Worm (Caenorhabditis elegans) whole organism, late embryonic: ENCODE data around the gene alfa-1.

ENCODE experiments used
- C08G9.2 ChIP-seq: sonication (generic microtip); optimal IDR thresholded peaks from 2 replicates; lab custom pipeline; 2016; ENCODE audit warnings: mild to moderate bottlenecking, missing genetic modification characterization, moderate library complexity, missing compliant biosample characterization
- K02D7.2 ChIP-seq: sonication (generic microtip); optimal IDR thresholded peaks from 2 replicates; lab custom pipeline; 2017; ENCODE audit warnings: mild to moderate bottlenecking, missing genetic modification characterization, missing compliant biosample characterization
- T23F11.4 ChIP-seq: fragments of 200-800 bp; sonication (Bioruptor generic); optimal IDR thresholded peaks from 2 replicates; lab custom pipeline; 2018; ENCODE audit warnings: mild to moderate bottlenecking, missing genetic modification characterization, missing compliant biosample characterization
- ceh-14 ChIP-seq: sonication (generic microtip); optimal IDR thresholded peaks from 2 replicates; lab custom pipeline; 2016; ENCODE audit warnings: missing genotype, missing genetic modification characterization, missing compliant biosample characterization
- ceh-18 ChIP-seq: sonication (generic microtip); optimal IDR thresholded peaks from 2 replicates; lab custom pipeline; 2016; ENCODE audit warnings: missing genetic modification characterization, missing compliant biosample characterization
- ceh-19 ChIP-seq: fragments of 200-800 bp; sonication (Bioruptor generic); optimal IDR thresholded peaks from 2 replicates; lab custom pipeline; 2018; ENCODE audit warnings: mild to moderate bottlenecking, missing genetic modification characterization, missing compliant biosample characterization
- ceh-24 ChIP-seq: sonication (generic microtip); optimal IDR thresholded peaks from 2 replicates; lab custom pipeline; 2016; ENCODE audit warnings: mild to moderate bottlenecking, missing genetic modification characterization, missing compliant biosample characterization
- ceh-30 ChIP-seq: fragments of 150-350 bp; optimal IDR thresholded peaks from 2 replicates; lab custom pipeline; 2014; ENCODE audit warnings: missing biosample characterization, missing genetic modification characterization
- ceh-31 ChIP-seq: sonication (generic microtip); optimal IDR thresholded peaks from 2 replicates; lab custom pipeline; 2016; ENCODE audit warnings: missing genetic modification characterization, missing compliant biosample characterization
- ceh-34 ChIP-seq: sonication (generic microtip); optimal IDR thresholded peaks from 2 replicates; lab custom pipeline; 2016; ENCODE audit warnings: mild to moderate bottlenecking, missing genetic modification characterization, missing compliant biosample characterization
- elt-2 ChIP-seq: sonication (generic microtip); optimal IDR thresholded peaks from 2 replicates; lab custom pipeline; 2016; ENCODE audit warnings: missing genetic modification reagents, missing genetic modification characterization, missing compliant biosample characterization
- ets-4 ChIP-seq: sonication (generic microtip); optimal IDR thresholded peaks from 2 replicates; lab custom pipeline; 2016; ENCODE audit warnings: missing genetic modification characterization, missing compliant biosample characterization
- eyg-1 ChIP-seq: sonication (generic microtip); optimal IDR thresholded peaks from 2 replicates; lab custom pipeline; 2016; ENCODE audit warnings: missing genotype, missing genetic modification characterization, missing compliant biosample characterization
- fax-1 ChIP-seq: sonication (generic microtip); optimal IDR thresholded peaks from 2 replicates; lab custom pipeline; 2016; ENCODE audit warnings: missing genotype, missing genetic modification characterization, missing compliant biosample characterization
- fkh-10 ChIP-seq: fragments of 150-350 bp; optimal IDR thresholded peaks from 2 replicates; lab custom pipeline; 2014; ENCODE audit warnings: missing biosample characterization, missing genetic modification reagents, missing genetic modification characterization
- fkh-6 ChIP-seq: sonication (generic microtip); optimal IDR thresholded peaks from 2 replicates; lab custom pipeline; 2016; ENCODE audit warnings: missing genetic modification characterization, missing compliant biosample characterization
- hlh-6 ChIP-seq: sonication (generic microtip); optimal IDR thresholded peaks from 2 replicates; lab custom pipeline; 2016; ENCODE audit warnings: missing genotype, missing genetic modification characterization, missing compliant biosample characterization
- lim-6 ChIP-seq: sonication (generic microtip); optimal IDR thresholded peaks from 2 replicates; lab custom pipeline; 2016; ENCODE audit warnings: missing genetic modification characterization, missing compliant biosample characterization
- lin-11 ChIP-seq: fragments of 200-800 bp; sonication (Bioruptor generic); optimal IDR thresholded peaks from 2 replicates; lab custom pipeline; 2018; ENCODE audit warnings: mild to moderate bottlenecking, missing genetic modification characterization, missing compliant biosample characterization
- madf-2 ChIP-seq: sonication (generic microtip); optimal IDR thresholded peaks from 2 replicates; lab custom pipeline; 2017; ENCODE audit warnings: missing genetic modification characterization, missing compliant biosample characterization
- mec-3 ChIP-seq: sonication (generic microtip); optimal IDR thresholded peaks from 2 replicates; lab custom pipeline; 2016; ENCODE audit warnings: borderline replicate concordance, missing genetic modification characterization, missing compliant biosample characterization
- nfya-1 ChIP-seq: sonication (generic microtip); optimal IDR thresholded peaks from 2 replicates; lab custom pipeline; 2017; ENCODE audit warnings: missing genetic modification characterization, mild to moderate bottlenecking, missing compliant biosample characterization, antibody characterized with exemption, moderate library complexity
- nhr-232 ChIP-seq: sonication (generic microtip); optimal IDR thresholded peaks from 2 replicates; lab custom pipeline; 2016; ENCODE audit warnings: missing genetic modification characterization, missing compliant biosample characterization
- pat-9 ChIP-seq: fragments of 200-800 bp; sonication (Bioruptor generic); optimal IDR thresholded peaks from 2 replicates; lab custom pipeline; 2018; ENCODE audit warnings: mild to moderate bottlenecking, missing genetic modification characterization, moderate library complexity, missing compliant biosample characterization
- pha-2 ChIP-seq: sonication (generic microtip); optimal IDR thresholded peaks from 2 replicates; lab custom pipeline; 2017; ENCODE audit warnings: mild to moderate bottlenecking, missing genetic modification characterization, missing compliant biosample characterization
- pros-1 ChIP-seq: fragments of 150-350 bp; optimal IDR thresholded peaks from 2 replicates; lab custom pipeline; 2014; ENCODE audit warnings: missing biosample characterization, missing genetic modification reagents, missing genetic modification characterization
- ref-2 ChIP-seq: sonication (generic microtip); optimal IDR thresholded peaks from 2 replicates; lab custom pipeline; 2016; ENCODE audit warnings: missing genetic modification characterization, missing compliant biosample characterization
- sdc-2 ChIP-seq: sonication (generic microtip); optimal IDR thresholded peaks from 2 replicates; lab custom pipeline; 2016; ENCODE audit warnings: missing genotype, missing genetic modification characterization, missing compliant biosample characterization
- sox-4 ChIP-seq: sonication (generic microtip); optimal IDR thresholded peaks from 2 replicates; lab custom pipeline; 2017; ENCODE audit warnings: mild to moderate bottlenecking, missing genetic modification characterization, inconsistent platforms, missing compliant biosample characterization
- tbx-2 ChIP-seq: sonication (generic microtip); optimal IDR thresholded peaks from 2 replicates; lab custom pipeline; 2016; ENCODE audit warnings: missing genetic modification characterization, missing compliant biosample characterization
- tbx-7 ChIP-seq: sonication (generic microtip); optimal IDR thresholded peaks from 2 replicates; lab custom pipeline; 2016; ENCODE audit warnings: missing genotype, missing genetic modification characterization, missing compliant biosample characterization
- ttx-3 ChIP-seq: sonication (generic microtip); optimal IDR thresholded peaks from 2 replicates; lab custom pipeline; 2016; ENCODE audit warnings: missing genetic modification reagents, missing genetic modification characterization, missing compliant biosample characterization
- unc-42 ChIP-seq: sonication (generic microtip); optimal IDR thresholded peaks from 2 replicates; lab custom pipeline; 2016; ENCODE audit warnings: missing genotype, missing genetic modification characterization, missing compliant biosample characterization
- unc-55 ChIP-seq: sonication (generic microtip); optimal IDR thresholded peaks from 2 replicates; lab custom pipeline; 2017; ENCODE audit warnings: missing biosample characterization, missing genetic modification reagents, missing genetic modification characterization

alfa-1 gene

DNA sequence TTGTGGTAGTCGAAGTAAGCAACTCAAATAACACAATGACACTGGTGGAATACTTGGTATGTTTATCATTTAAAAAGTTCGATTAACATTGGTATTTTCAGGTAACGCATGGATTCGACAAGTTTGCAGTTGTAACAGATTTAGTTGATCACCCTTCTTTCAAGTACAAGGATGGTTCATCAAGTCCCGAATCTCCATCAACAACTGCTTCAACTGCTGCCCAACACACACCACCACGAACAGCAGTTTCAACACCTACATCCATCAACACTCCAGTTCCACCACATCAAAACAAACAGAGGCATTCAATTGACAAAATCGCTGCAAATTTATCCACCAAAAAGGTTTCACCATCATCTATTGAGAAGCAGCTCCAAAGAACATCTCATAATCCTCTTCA lies 20.2 kb upstream of the alfa-1 start:
- TF ChIP-seq nhr-232: no peak
- no peak for TF ChIP-seq unc-55 (GFP tag; lab: Kevin White, UChicago)
- TF ChIP-seq ceh-18 (tag; lab: Kevin White, UChicago): no peak
- no peak for TF ChIP-seq ttx-3 (tag; lab: Kevin White, UChicago)
- TF ChIP-seq K02D7.2 (tag; lab: Kevin White, UChicago): no peak
- TF ChIP-seq ceh-30 (tag; lab: Kevin White, UChicago): no peak
- no peak for TF ChIP-seq nfya-1 (tag; lab: Kevin White, UChicago)
- no peak for TF ChIP-seq T23F11.4 (GFP tag; lab: Kevin White, UChicago)
- TF ChIP-seq, all 69 proteins: peak for 0

DNA sequence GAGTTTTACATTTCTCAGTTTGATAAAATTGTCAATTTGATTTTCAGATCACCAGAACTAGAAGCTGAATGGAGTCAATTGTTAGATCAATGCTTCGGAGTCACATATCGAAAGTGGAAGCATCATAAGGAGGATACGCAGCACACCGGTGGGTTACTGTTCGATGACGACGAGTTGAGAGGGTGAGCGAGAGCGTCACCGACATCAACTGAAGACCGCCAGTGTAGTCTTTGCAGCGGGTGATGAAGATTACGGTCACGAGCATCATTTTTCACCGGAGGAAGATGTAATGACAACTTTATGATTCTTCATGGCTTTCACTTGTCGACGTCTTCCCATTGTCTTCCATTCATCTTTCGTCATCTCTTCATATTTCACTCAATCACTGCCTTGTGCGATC lies 19.6 kb upstream of the alfa-1 start, which contains the start of gene lin-26:
TSS of gene lin-26 (plus strand) at position 301 of the 400 bp plus-strand sequence.
- TF ChIP-seq mec-3 (tag; lab: Kevin White, UChicago) (no peak), tbx-7 (no peak), pat-9 (tag; lab: Kevin White, UChicago) (no peak), pros-1 (no peak)

DNA sequence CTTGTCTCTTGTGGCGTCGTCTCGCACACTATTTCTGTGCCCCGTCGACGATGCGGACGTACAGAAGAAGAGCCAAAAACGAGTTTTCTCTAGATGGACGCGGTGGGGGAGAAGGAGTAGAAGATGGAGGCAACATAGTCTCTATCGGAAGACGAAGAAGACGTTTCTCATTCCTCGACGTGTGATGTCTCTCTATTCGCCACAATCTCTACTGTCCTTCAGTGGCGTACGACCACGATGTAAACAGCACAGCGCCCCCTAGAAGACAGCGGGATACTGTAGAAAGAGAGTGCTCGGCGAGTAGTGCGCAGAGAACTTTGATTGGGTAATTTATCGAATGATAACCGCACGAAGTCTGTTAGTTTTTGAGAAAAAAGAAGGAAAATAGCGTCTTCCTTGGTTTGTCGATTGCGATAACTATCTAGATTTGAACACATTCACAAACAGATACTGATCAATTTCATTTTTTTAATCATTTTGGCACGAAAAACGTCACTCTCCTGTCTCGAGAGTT lies 17.2 kb upstream of the alfa-1 start:
- TF ChIP-seq K02D7.2 (tag; lab: Kevin White, UChicago) (no peak), ref-2 (tag; lab: Kevin White, UChicago) (peak; percentile 35)

DNA sequence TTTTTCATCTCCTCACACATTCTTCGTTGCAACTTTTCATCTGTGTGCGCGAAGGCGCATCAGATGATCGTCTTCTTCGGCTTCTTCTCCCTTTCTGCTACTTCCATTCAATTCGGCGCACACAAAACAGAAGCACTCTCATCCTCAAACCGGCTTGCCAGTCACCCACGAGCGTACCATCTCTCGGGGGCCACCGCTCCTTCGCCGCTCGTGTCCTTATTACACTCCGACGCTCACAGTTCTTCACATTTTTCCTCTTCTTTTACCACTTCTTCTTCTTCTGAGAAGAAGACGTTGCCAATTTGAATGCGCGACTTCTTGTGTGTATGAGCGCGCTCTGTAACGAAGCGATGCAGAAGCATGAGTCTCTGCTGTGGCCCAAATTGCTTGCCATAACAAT lies 16.2 kb upstream of the alfa-1 start:
- no peak for TF ChIP-seq eyg-1
- no peak for TF ChIP-seq fax-1 (tag; lab: Kevin White, UChicago)
- TF ChIP-seq C08G9.2 (tag; lab: Kevin White, UChicago): peak; percentile 34
- TF ChIP-seq ref-2 (tag; lab: Kevin White, UChicago): peak; percentile 40

DNA sequence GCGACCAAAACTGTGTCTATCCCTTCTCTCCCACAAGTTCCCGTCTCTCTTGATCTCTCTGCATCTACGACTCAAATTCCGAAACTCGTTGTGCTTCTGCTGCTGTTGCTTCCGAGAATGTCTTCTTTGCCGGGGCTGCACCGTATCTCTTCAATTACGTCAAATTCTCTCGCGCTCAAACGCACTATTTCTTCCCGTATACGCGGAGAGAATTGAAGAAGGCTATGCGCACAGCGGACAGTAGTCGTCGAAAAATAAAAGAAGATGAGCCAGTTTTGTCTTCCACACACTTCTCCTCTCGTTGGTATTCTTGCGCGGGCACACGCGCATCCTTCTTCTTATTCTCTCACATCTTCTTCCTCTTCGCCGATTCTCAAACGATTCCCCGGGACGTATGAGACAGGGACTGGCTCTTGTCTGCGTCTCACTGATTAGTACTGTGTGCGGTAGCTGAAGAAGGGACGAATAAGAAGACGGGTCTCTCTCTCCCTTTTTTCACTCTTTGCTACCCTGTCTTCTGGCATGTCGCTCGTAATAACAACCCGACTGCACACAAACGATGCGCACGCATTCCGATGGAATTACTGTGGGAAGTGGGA lies 14.1 kb upstream of the alfa-1 start:
- TF ChIP-seq ceh-30 (tag; lab: Kevin White, UChicago) (no peak), hlh-6 (tag; lab: Kevin White, UChicago) (peak; percentile 19), sox-4 (tag; lab: Kevin White, UChicago) (no peak), tbx-7 (no peak), tbx-2 (tag; lab: Kevin White, UChicago) (peak; percentile 47), ceh-24 (tag; lab: Kevin White, UChicago) (no peak), ceh-14 (peak; percentile 37), fkh-6 (tag; lab: Kevin White, UChicago) (no peak), unc-42 (peak; percentile 29), lim-6 (tag; lab: Kevin White, UChicago) (peak; percentile 19), elt-2 (peak; percentile 9), lin-11 (peak; percentile 6), ref-2 (tag; lab: Kevin White, UChicago) (peak; percentile 2), ceh-19 (peak; percentile 11), ets-4 (tag; lab: Kevin White, UChicago) (no peak), unc-55 (GFP tag; lab: Kevin White, UChicago) (peak; percentile 4), ceh-18 (tag; lab: Kevin White, UChicago) (peak; percentile 10), ceh-34 (tag; lab: Kevin White, UChicago) (no peak), sdc-2 (tag; lab: Kevin White, UChicago) (no peak), nfya-1 (tag; lab: Kevin White, UChicago) (peak; percentile 27), ceh-31 (tag; lab: Kevin White, UChicago) (peak; percentile 49), fax-1 (tag; lab: Kevin White, UChicago) (no peak), T23F11.4 (GFP tag; lab: Kevin White, UChicago) (peak; percentile 33), pha-2 (no peak), C08G9.2 (tag; lab: Kevin White, UChicago) (no peak), madf-2 (tag; lab: Kevin White, UChicago) (peak; percentile 7), pros-1 (no peak), fkh-10 (GFP tag; lab: Kevin White, UChicago) (peak; percentile 39)
